Worm (Caenorhabditis elegans): ENCODE results near the gene T24H10.1.

Gene T24H10.1

DNA sequence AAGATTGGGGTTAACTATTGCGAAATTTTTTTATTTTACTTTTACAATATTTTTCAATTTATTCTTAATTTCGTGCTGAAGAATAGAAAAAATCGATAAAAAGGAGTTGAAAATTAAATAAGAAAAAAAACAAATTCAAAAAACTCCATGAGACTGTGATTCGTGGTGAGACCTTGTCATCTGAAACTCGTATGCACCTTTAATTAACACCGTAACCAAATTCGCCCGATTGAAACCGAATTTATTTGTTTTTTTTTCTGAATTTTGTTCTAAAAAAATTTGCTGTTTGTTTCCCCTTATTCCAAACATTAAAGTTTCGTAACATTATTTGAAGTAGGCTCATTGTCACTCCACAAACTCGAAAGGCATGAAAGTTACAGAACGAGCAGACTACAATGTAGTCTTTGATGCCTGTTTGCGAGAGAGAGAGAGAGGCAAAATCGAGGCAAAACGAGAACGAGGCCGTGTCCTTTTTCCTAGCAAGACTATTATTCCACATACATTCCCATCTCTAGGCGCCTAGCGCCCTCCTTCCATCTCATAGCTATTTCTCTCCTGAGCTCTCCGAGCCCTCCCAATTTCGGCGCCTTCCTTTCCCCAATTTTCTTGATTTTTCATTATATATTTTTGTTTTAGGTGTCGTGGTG is 9.9 kb downstream of the T24H10.1 start, which contains the start of gene T24H10.4:
Gene T24H10.4, plus strand, starts transcription at position 630 of the 647 bp plus-strand sequence.
- TF ChIP-seq lin-14 (GFP tag; optimal IDR thresholded peaks at IDR 0.05), result peak; percentile 47
- TF ChIP-seq efl-1 (optimal IDR thresholded peaks at IDR 0.05), result no peak
- peak in 1 of 2 experiments; percentile 53 for TF ChIP-seq efl-1 (GFP tag; optimal IDR thresholded peaks at IDR 0.05 in 1 of 2)
- TF ChIP-seq nhr-20 (tag; optimal IDR thresholded peaks at IDR 0.05), result peak; percentile 79
- TF ChIP-seq lsy-2 (tag; optimal IDR thresholded peaks at IDR 0.05), result peak in 1 of 2 experiments; percentile 2
- TF ChIP-seq nhr-76 (tag; optimal IDR thresholded peaks at IDR 0.05), result no peak
- no peak for TF ChIP-seq zag-1 (tag; optimal IDR thresholded peaks at IDR 0.05)
- TF ChIP-seq fkh-8 (tag; optimal IDR thresholded peaks at IDR 0.05), result no peak
- TF ChIP-seq nhr-47 (tag; optimal IDR thresholded peaks at IDR 0.05), result peak; percentile 23
- TF ChIP-seq snu-23 (GFP tag; optimal IDR thresholded peaks at IDR 0.05), result peak; percentile 17
- peak in 1 of 3 experiments; percentile 18 for TF ChIP-seq ceh-82 (tag; optimal IDR thresholded peaks at IDR 0.05)

DNA sequence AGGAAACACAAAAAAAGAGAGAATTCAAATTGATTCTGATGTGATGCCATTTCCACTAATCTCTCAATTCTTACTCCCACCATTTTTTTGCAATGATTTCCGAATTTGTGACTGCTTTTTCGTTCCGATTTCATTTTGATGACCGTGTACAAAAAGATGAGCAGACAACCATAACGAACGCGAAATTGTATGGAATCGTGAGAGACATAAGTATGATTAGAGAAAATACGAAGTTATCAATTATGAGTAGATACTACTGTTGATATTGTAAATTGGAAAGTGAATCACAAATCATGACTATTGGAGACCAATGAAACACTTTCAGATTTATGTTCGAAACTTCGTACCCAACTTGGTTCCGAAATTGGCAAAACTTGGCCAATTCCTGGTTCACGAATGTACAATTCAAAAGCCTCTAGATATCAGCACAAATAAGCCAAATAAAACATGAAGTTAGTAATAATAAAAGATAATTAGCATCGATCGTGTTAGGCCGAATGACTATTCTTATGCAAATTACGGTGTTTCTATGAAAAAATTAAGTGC is 12.4 kb downstream of the T24H10.1 start:
- TF ChIP-seq lin-14 (GFP tag; optimal IDR thresholded peaks at IDR 0.05) (peak; percentile 29), vab-15 (tag; optimal IDR thresholded peaks at IDR 0.05) (no peak), ama-1 (optimal IDR thresholded peaks at IDR 0.05) (no peak), nhr-71 (tag; optimal IDR thresholded peaks at IDR 0.05) (peak; percentile 27), fkh-10 (GFP tag; optimal IDR thresholded peaks at IDR 0.05) (no peak), pax-3 (tag; optimal IDR thresholded peaks at IDR 0.05) (no peak), aly-2 (tag; optimal IDR thresholded peaks at IDR 0.05) (no peak)

DNA sequence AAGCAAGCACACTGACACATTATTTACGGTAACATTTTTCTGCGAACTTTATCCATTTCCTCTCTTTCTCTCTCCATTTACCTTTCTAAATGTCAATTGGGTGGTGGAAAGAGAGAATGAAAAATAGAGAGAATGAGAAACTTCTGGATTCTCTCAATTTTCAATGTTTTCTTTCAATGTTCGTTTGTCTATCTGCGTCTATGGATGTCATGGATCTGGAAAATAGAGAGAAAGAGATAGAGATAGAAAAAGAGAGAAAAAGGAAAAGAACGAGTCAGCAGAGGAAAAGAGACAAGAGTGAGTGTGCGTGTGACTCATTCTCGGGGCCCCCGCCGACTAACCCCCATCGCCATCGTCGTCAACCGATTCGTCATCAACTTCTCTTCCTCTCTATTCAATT is 13.7 kb downstream of the T24H10.1 start, which contains the start of gene jun-1:
Gene jun-1, plus strand, starts transcription at position 307 of the 400 bp plus-strand sequence.
- peak; percentile 77 for TF ChIP-seq lin-13 (GFP tag; optimal IDR thresholded peaks at IDR 0.05)
- peak; percentile 58 to 84 (median 61) for TF ChIP-seq ceh-82 (tag; optimal IDR thresholded peaks at IDR 0.05)
- peak; percentile 87 for TF ChIP-seq tbx-2 (tag; optimal IDR thresholded peaks at IDR 0.05)
- TF ChIP-seq skn-1 (tag; optimal IDR thresholded peaks at IDR 0.05), result no peak
- TF ChIP-seq fkh-10 (GFP tag; optimal IDR thresholded peaks at IDR 0.05), result peak; percentile 49
- peak; percentile 96 for TF ChIP-seq nhr-20 (tag; optimal IDR thresholded peaks at IDR 0.05)
- peak; percentile 82 to 90 for TF ChIP-seq efl-1 (optimal IDR thresholded peaks at IDR 0.05)
- TF ChIP-seq efl-1 (GFP tag; optimal IDR thresholded peaks at IDR 0.05 in 1 of 2), result peak; percentile 59 to 95
- peak; percentile 76 for TF ChIP-seq blmp-1 (tag; optimal IDR thresholded peaks at IDR 0.05)
- peak; percentile 54 for TF ChIP-seq dsc-1 (tag; optimal IDR thresholded peaks at IDR 0.05)
- TF ChIP-seq F16B12.6 (tag; optimal IDR thresholded peaks at IDR 0.05), result no peak
- peak; percentile 75 for TF ChIP-seq nhr-11 (tag; optimal IDR thresholded peaks at IDR 0.05)
- TF ChIP-seq ceh-90 (tag; optimal IDR thresholded peaks at IDR 0.05), result no peak
- TF ChIP-seq C34B4.2 (tag; optimal IDR thresholded peaks at IDR 0.05), result no peak
- TF ChIP-seq lin-39 (tag; optimal IDR thresholded peaks at IDR 0.05), result peak; percentile 29
- no peak for TF ChIP-seq hlh-4 (tag; optimal IDR thresholded peaks at IDR 0.05)
- TF ChIP-seq lir-3 (tag; optimal IDR thresholded peaks at IDR 0.05; ENCODE audit: poor library complexity), result peak; percentile 60
- no peak for TF ChIP-seq nhr-12 (tag; optimal IDR thresholded peaks at IDR 0.05)
- peak; percentile 65 for TF ChIP-seq rnt-1 (tag; optimal IDR thresholded peaks at IDR 0.05)
- TF ChIP-seq elt-3 (tag; optimal IDR thresholded peaks at IDR 0.05), result peak in 3 of 6 experiments; percentile 48 to 93 (median 87)
- TF ChIP-seq unc-62 (GFP tag; optimal IDR thresholded peaks at IDR 0.05), result no peak
- peak; percentile 74 for TF ChIP-seq irx-1 (tag; optimal IDR thresholded peaks at IDR 0.05)
- no peak for TF ChIP-seq ceh-8 (GFP tag; optimal IDR thresholded peaks at IDR 0.05)
- peak; percentile 28 for TF ChIP-seq sup-37 (GFP tag; optimal IDR thresholded peaks at IDR 0.05)
- peak; percentile 77 to 78 for TF ChIP-seq lin-35 (GFP tag; optimal IDR thresholded peaks at IDR 0.05)
- peak; percentile 78 for TF ChIP-seq C16A3.4 (tag; optimal IDR thresholded peaks at IDR 0.05)
- TF ChIP-seq isw-1 (GFP tag; IDR thresholded peaks at IDR 0.05), result peak; percentile 75
- TF ChIP-seq ces-1 (GFP tag; optimal IDR thresholded peaks at IDR 0.05), result no peak
- TF ChIP-seq mef-2 (tag; optimal IDR thresholded peaks at IDR 0.05), result no peak
- TF ChIP-seq swsn-7 (tag; optimal IDR thresholded peaks at IDR 0.05), result peak; percentile 86
- TF ChIP-seq alr-1 (tag; optimal IDR thresholded peaks at IDR 0.05; ENCODE audit: borderline replicate concordance), result no peak
- TF ChIP-seq ceh-88 (GFP tag; IDR thresholded peaks at IDR 0.05), result peak; percentile 49; the same call in 1 of the 2 replicates
- TF ChIP-seq lin-14 (GFP tag; optimal IDR thresholded peaks at IDR 0.05), result peak; percentile 97
- TF ChIP-seq nhr-19 (GFP tag; conservative IDR thresholded peaks at IDR 0.05), result peak; percentile 84
- TF ChIP-seq nhr-84 (tag; optimal IDR thresholded peaks at IDR 0.05), result no peak
- TF ChIP-seq unc-86 (tag; optimal IDR thresholded peaks at IDR 0.05), result peak; percentile 53
- no peak for TF ChIP-seq ets-5 (GFP tag; IDR thresholded peaks at IDR 0.05)

Data from whole organism, L1 larva.